Fruit fly (Drosophila melanogaster): ENCODE data around the gene ouib.

ouib gene

DNA sequence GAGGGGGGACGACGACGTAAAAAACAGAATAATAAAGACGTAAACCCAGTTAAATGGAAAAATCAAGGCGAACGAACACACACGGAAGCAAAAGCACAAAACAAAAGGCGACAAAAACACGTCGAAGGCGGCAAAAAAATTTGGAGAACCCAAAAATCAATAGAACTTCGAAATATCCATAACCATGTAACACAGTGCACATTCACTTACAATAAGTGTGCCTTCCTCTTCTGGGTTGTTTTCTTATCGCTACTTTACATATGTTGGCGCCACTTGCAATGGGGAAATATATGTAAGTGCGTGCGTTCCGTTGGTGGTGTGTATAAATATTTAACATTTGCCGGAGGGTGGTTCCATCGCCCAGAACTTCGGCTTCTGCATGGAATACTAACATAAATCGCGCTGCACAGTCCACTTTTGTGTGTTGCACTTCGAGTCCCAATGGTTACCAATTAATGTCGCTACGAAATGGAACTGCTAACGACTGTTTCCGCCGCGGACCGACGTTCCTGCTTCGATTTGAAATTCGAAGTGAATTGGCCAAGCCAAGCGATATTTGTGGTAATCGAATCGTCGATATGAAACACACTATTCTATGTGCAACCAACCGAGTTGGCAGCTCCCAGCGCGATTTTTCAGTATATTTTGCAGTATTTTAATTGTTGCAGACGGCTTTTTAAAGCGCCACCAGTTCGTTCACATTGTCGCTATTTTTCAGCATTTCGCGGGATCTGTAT is 22.0 kb downstream of the ouib start, which contains the start of the genes CG9801 and Nasp (continued):
- TF ChIP-seq Eip74EF (GFP tag; optimal IDR thresholded peaks at IDR 0.05) = peak in 1 of 2 experiments; percentile 73
- TF ChIP-seq dpn (GFP tag; optimal IDR thresholded peaks at IDR 0.05) = peak; percentile 29 to 33
- peak; percentile 65; the same call in 2 of the 3 replicates for TF ChIP-seq CG11560 (tag; IDR thresholded peaks at IDR 0.05)
- peak; percentile 88 for TF ChIP-seq E2f2 (GFP tag; IDR thresholded peaks at IDR 0.05)
- TF ChIP-seq Asciz (GFP tag; optimal IDR thresholded peaks at IDR 0.05) = no peak
- TF ChIP-seq CG33557 (GFP tag; optimal IDR thresholded peaks at IDR 0.05) = no peak
- no peak for TF ChIP-seq caup (GFP tag; optimal IDR thresholded peaks at IDR 0.05; ENCODE audit: severe bottlenecking)
- no peak for TF ChIP-seq Dip2 (GFP tag; IDR thresholded peaks at IDR 0.05)
- TF ChIP-seq CG18011 (GFP tag; optimal IDR thresholded peaks at IDR 0.05) = no peak
- TF ChIP-seq CG9215 (GFP tag; IDR thresholded peaks at IDR 0.05) = 0 out of 2 replicates have a peak, but pooled peaks have one; percentile 12
- peak; percentile 44 for TF ChIP-seq kni (GFP tag; optimal IDR thresholded peaks at IDR 0.05)
- peak; percentile 20 for TF ChIP-seq Nf-YC (tag; optimal IDR thresholded peaks at IDR 0.05)
- peak; percentile 74 for TF ChIP-seq unc-4 (GFP tag; IDR thresholded peaks at IDR 0.05; ENCODE audit: partially characterized antibody)
- no peak for TF ChIP-seq CG12744 (GFP tag; optimal IDR thresholded peaks at IDR 0.05)
- peak; percentile 51 for TF ChIP-seq CG12071 (GFP tag; optimal IDR thresholded peaks at IDR 0.05)
- no peak for TF ChIP-seq en (GFP tag; optimal IDR thresholded peaks at IDR 0.05)
- TF ChIP-seq stc (GFP tag; IDR thresholded peaks at IDR 0.05) = no peak
- TF ChIP-seq CG1602 (GFP tag; optimal IDR thresholded peaks at IDR 0.05) = no peak
- 0 out of 4 replicates have a peak, but pooled peaks have one; percentile 12 for TF ChIP-seq Gug (GFP tag; IDR thresholded peaks at IDR 0.05)
- no peak for TF ChIP-seq Mrtf (GFP tag; IDR thresholded peaks at IDR 0.05)
- no peak for TF ChIP-seq luna (GFP tag; optimal IDR thresholded peaks at IDR 0.05)
- TF ChIP-seq btn (GFP tag; optimal IDR thresholded peaks at IDR 0.05) = no peak
- no peak for TF ChIP-seq Ada2b (GFP tag; IDR thresholded peaks at IDR 0.05)
- peak; percentile 23 for TF ChIP-seq Hsf (GFP tag; optimal IDR thresholded peaks at IDR 0.05)
- TF ChIP-seq CG4424 (GFP tag; optimal IDR thresholded peaks at IDR 0.05) = peak; percentile 31
- peak; percentile 83 for TF ChIP-seq amos (GFP tag; IDR thresholded peaks at IDR 0.05; ENCODE audit: partially characterized antibody)
- TF ChIP-seq CG12236 (GFP tag; optimal IDR thresholded peaks at IDR 0.05) = no peak
- no peak for TF ChIP-seq Hr3 (GFP tag; optimal IDR thresholded peaks at IDR 0.05)
- TF ChIP-seq CG11504 (tag; optimal IDR thresholded peaks at IDR 0.05) = peak; percentile 66
- peak; percentile 36; the same call in 1 of the 3 replicates for TF ChIP-seq Dbx (GFP tag; IDR thresholded peaks at IDR 0.05)
- TF ChIP-seq CHES-1-like (GFP tag; optimal IDR thresholded peaks at IDR 0.05) = peak; percentile 62
- TF ChIP-seq Antp (GFP tag; optimal IDR thresholded peaks at IDR 0.05) = peak; percentile 50
- TF ChIP-seq ems (GFP tag; optimal IDR thresholded peaks at IDR 0.05) = peak; percentile 13
- peak; percentile 0 for TF ChIP-seq lilli (GFP tag; optimal IDR thresholded peaks at IDR 0.05)
- TF ChIP-seq Nf-YB (GFP tag; optimal IDR thresholded peaks at IDR 0.05) = no peak
- no peak for TF ChIP-seq D19A (tag; optimal IDR thresholded peaks at IDR 0.05)
- peak; percentile 97 for TF ChIP-seq gfzf (GFP tag; optimal IDR thresholded peaks at IDR 0.05)
- peak; percentile 31 for TF ChIP-seq CG13775 (GFP tag; optimal IDR thresholded peaks at IDR 0.05)
- TF ChIP-seq CG3726 (GFP tag; IDR thresholded peaks at IDR 0.05) = 0 out of 3 replicates have a peak, but pooled peaks have one; percentile 9
- TF ChIP-seq wdn (GFP tag; IDR thresholded peaks at IDR 0.05) = peak; percentile 38; the same call in 1 of the 2 replicates
- no peak for TF ChIP-seq bigmax (GFP tag; optimal IDR thresholded peaks at IDR 0.05)
- no peak for TF ChIP-seq CG8281 (tag; optimal IDR thresholded peaks at IDR 0.05)
- TF ChIP-seq CG18764 (GFP tag; optimal IDR thresholded peaks at IDR 0.05) = no peak
- peak; percentile 16 for TF ChIP-seq pum (GFP tag; optimal IDR thresholded peaks at IDR 0.05)
- TF ChIP-seq ase (GFP tag; IDR thresholded peaks at IDR 0.05) = 0 out of 3 replicates have a peak, but pooled peaks have one; percentile 9
- peak; percentile 75 for TF ChIP-seq nmo (GFP tag; optimal IDR thresholded peaks at IDR 0.05)
- TF ChIP-seq sqz (GFP tag; optimal IDR thresholded peaks at IDR 0.05) = no peak
- no peak for TF ChIP-seq klu (GFP tag; IDR thresholded peaks at IDR 0.05)
- TF ChIP-seq CG30403 (GFP tag; optimal IDR thresholded peaks at IDR 0.05) = peak; percentile 31
